Worm (Caenorhabditis elegans) whole organism, midembryonic: ENCODE measurements around the gene cpg-23.
"Not testable (repeated sequence)": the region's sequence is repeated elsewhere in the genome, so short reads cannot be mapped to it uniquely, and the experiment has no call there.

ENCODE experiments used
- T22C8.4 ChIP-seq: fragments of 200-800 bp; sonication (Bioruptor generic); IDR thresholded peaks from 2 replicates; pipeline ENCODE4 v1.3.6; 2022; ENCODE audit warnings: missing genetic modification characterization, missing compliant biosample characterization
- cog-1 ChIP-seq: sonication (generic microtip); optimal IDR thresholded peaks from 2 replicates; lab custom pipeline; 2016; ENCODE audit warnings: missing genetic modification characterization, missing compliant biosample characterization
- flt-1 ChIP-seq: fragments of 200-800 bp; sonication (Bioruptor generic); IDR thresholded peaks from 2 replicates; pipeline ENCODE4 v1.3.6; 2022; ENCODE audit warnings: missing genetic modification characterization, missing compliant biosample characterization

- TF ChIP-seq T22C8.4 (GFP tag; lab: Robert Waterston, UW) = peak; percentile 95
- not testable (repeated sequence) for TF ChIP-seq cog-1 (tag; lab: Kevin White, UChicago); flt-1 (GFP tag; lab: Robert Waterston, UW)
Observed at ce11 chrV:19101589-19102201, 38.9 kb upstream of the cpg-23 start, which contains the start of gene zhp-4.
